Worm (Caenorhabditis elegans): ENCODE results near the gene ran-2.

ran-2 gene

ce11 chrIII:7948802-7949201 is 15.5 kb downstream of the ran-2 start, which contains the start of gene col-90:
TSS of gene col-90 (plus strand) at chrIII:7948838.
- TF ChIP-seq ref-2 (tag; optimal IDR thresholded peaks at IDR 0.05) (no peak), dmd-4 (tag; optimal IDR thresholded peaks at IDR 0.05; ENCODE audit: borderline replicate concordance) (no peak), pqm-1 (tag; optimal IDR thresholded peaks at IDR 0.05) (no peak), rnt-1 (tag; optimal IDR thresholded peaks at IDR 0.05) (no peak), gmeb-2 (tag; optimal IDR thresholded peaks at IDR 0.05) (no peak), tbx-7 (tag; optimal IDR thresholded peaks at IDR 0.05) (no peak), sox-4 (tag; optimal IDR thresholded peaks at IDR 0.05) (no peak), fax-1 (tag; optimal IDR thresholded peaks at IDR 0.05) (no peak), ceh-48 (tag; optimal IDR thresholded peaks at IDR 0.05) (no peak), hlh-15 (tag; optimal IDR thresholded peaks at IDR 0.05) (no peak), che-1 (tag; optimal IDR thresholded peaks at IDR 0.05) (no peak), K02D7.2 (tag; optimal IDR thresholded peaks at IDR 0.05) (no peak), zip-5 (tag; optimal IDR thresholded peaks at IDR 0.05) (no peak), ceh-45 (GFP tag; IDR thresholded peaks at IDR 0.05) (no peak), ceh-30 (tag; optimal IDR thresholded peaks at IDR 0.05) (no peak), ceh-18 (tag; optimal IDR thresholded peaks at IDR 0.05) (no peak), fkh-6 (tag; optimal IDR thresholded peaks at IDR 0.05) (no peak)

ce11 chrIII:7950447-7950846 is 17.1 kb downstream of the ran-2 start:
- TF ChIP-seq pha-4 (tag; optimal IDR thresholded peaks at IDR 0.05) (no peak), nhr-11 (tag; optimal IDR thresholded peaks at IDR 0.05) (no peak), nfya-1 (tag; optimal IDR thresholded peaks at IDR 0.05) (no peak), ceh-9 (tag; optimal IDR thresholded peaks at IDR 0.05) (no peak), T23F11.4 (GFP tag; optimal IDR thresholded peaks at IDR 0.05) (no peak), ztf-16 (tag; optimal IDR thresholded peaks at IDR 0.05) (no peak)

ce11 chrIII:7952077-7952765 is 18.9 kb downstream of the ran-2 start, which contains the start of gene C29E4.15:
TSS of gene C29E4.15 (plus strand) at chrIII:7952623.
- TF ChIP-seq rnt-1 (tag; optimal IDR thresholded peaks at IDR 0.05) = no peak
- TF ChIP-seq unc-42 (tag; optimal IDR thresholded peaks at IDR 0.05) = peak; percentile 19
- no peak for TF ChIP-seq odd-2 (tag; optimal IDR thresholded peaks at IDR 0.05)
- no peak for TF ChIP-seq tbx-2 (tag; optimal IDR thresholded peaks at IDR 0.05)
- no peak for TF ChIP-seq ceh-30 (tag; optimal IDR thresholded peaks at IDR 0.05)

ce11 chrIII:7953208-7953607 is 19.9 kb downstream of the ran-2 start, which contains the start of gene let-754:
TSS of gene let-754 (minus strand) at chrIII:7953308.
- TF ChIP-seq ceh-22 (tag; optimal IDR thresholded peaks at IDR 0.05) (no peak), hlh-15 (tag; optimal IDR thresholded peaks at IDR 0.05) (no peak), npax-4 (tag; optimal IDR thresholded peaks at IDR 0.05) (no peak), mec-3 (tag; optimal IDR thresholded peaks at IDR 0.05; ENCODE audit: borderline replicate concordance) (no peak), pros-1 (tag; optimal IDR thresholded peaks at IDR 0.05) (no peak), K09A11.1 (tag; optimal IDR thresholded peaks at IDR 0.05; ENCODE audit: insufficient read depth) (no peak), ceh-18 (tag; optimal IDR thresholded peaks at IDR 0.05) (no peak), gmeb-2 (tag; optimal IDR thresholded peaks at IDR 0.05) (no peak), zip-5 (tag; optimal IDR thresholded peaks at IDR 0.05) (no peak), hlh-6 (tag; optimal IDR thresholded peaks at IDR 0.05) (no peak), fkh-10 (GFP tag; optimal IDR thresholded peaks at IDR 0.05) (no peak)

- TF ChIP-seq ceh-22 (tag; optimal IDR thresholded peaks at IDR 0.05) = no peak
- TF ChIP-seq ceh-24 (tag; optimal IDR thresholded peaks at IDR 0.05) = no peak
- no peak for TF ChIP-seq dmd-4 (tag; optimal IDR thresholded peaks at IDR 0.05; ENCODE audit: borderline replicate concordance)
- TF ChIP-seq tbx-2 (tag; optimal IDR thresholded peaks at IDR 0.05) = no peak
- no peak for TF ChIP-seq gmeb-2 (tag; optimal IDR thresholded peaks at IDR 0.05)
- no peak for TF ChIP-seq ztf-16 (tag; optimal IDR thresholded peaks at IDR 0.05)
- TF ChIP-seq elt-2 (tag; optimal IDR thresholded peaks at IDR 0.05) = no peak
- no peak for TF ChIP-seq pqm-1 (tag; optimal IDR thresholded peaks at IDR 0.05)
- TF ChIP-seq C08G9.2 (tag; optimal IDR thresholded peaks at IDR 0.05) = no peak
- TF ChIP-seq C38D4.7 (GFP tag; optimal IDR thresholded peaks at IDR 0.05) = no peak
- no peak for TF ChIP-seq nhr-11 (tag; optimal IDR thresholded peaks at IDR 0.05)
- TF ChIP-seq lim-6 (tag; optimal IDR thresholded peaks at IDR 0.05) = no peak
- no peak for TF ChIP-seq ceh-14 (tag; optimal IDR thresholded peaks at IDR 0.05)
- no peak for TF ChIP-seq ama-1 (optimal IDR thresholded peaks at IDR 0.05)
- no peak for TF ChIP-seq eyg-1 (tag; optimal IDR thresholded peaks at IDR 0.05)
- TF ChIP-seq unc-55 (GFP tag; optimal IDR thresholded peaks at IDR 0.05) = no peak
Observed at ce11 chrIII:7956965-7957364, 23.6 kb downstream of the ran-2 start, which contains the start of gene C29E4.9. TSS of gene C29E4.9 (minus strand) at chrIII:7957065.
